Worm (Caenorhabditis elegans): Measurements from ENCODE around the gene Y43F8B.10.

DNA sequence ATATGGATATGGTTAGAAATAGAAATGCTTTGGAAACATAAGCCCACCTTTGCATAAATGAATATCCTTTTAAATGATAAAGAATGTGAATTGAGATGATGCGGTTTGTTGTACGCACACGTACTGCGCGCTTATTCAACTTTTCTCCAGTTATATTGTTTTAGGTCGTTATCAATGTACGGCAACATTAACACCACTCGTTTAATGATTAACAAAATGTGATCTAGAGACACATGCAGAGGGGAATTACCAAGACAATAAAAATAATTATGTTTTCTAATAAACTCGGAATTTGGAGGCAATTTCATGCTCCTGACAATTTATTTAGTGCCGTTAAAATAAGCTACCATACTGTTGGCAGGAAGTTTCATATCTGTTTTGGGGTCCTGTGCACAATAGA, 28.8 kb upstream of the Y43F8B.10 start, which contains the start of gene M04C3.1:
- TF ChIP-seq flt-1 (GFP tag; IDR thresholded peaks at IDR 0.05) (no peak), ztf-23 (GFP tag; IDR thresholded peaks at IDR 0.05) (no peak), tab-1 (GFP tag; IDR thresholded peaks at IDR 0.05) (no peak), ztf-29 (GFP tag; IDR thresholded peaks at IDR 0.05) (no peak), med-1 (GFP tag; optimal IDR thresholded peaks at IDR 0.05; ENCODE audit: insufficient read depth) (no peak)

All from whole organism, midembryonic.